Worm (Caenorhabditis elegans) whole organism, L2 larva: Measurements from ENCODE around the gene C07A9.5.

Experiments used
- alr-1 ChIP-seq: fragments of 150-350 bp; optimal IDR thresholded peaks from 2 replicates; lab custom pipeline; 2014; ENCODE audit warnings: missing biosample characterization, missing genetic modification characterization
- dmd-4 ChIP-seq: sonication (generic microtip); optimal IDR thresholded peaks from 2 replicates; lab custom pipeline; 2017; ENCODE audit warnings: missing biosample characterization, missing genetic modification characterization
- elt-1 ChIP-seq: fragments of 150-350 bp; optimal IDR thresholded peaks from 2 replicates; lab custom pipeline; 2014; ENCODE audit warnings: missing biosample characterization, missing genetic modification characterization
- lsy-2 ChIP-seq, 2 experiments: fragments of 150-350 bp in 1 of 2; sonication (generic microtip) in 1 of 2; optimal IDR thresholded peaks; 2 replicates each; lab custom pipeline; 2014 to 2017; ENCODE audit warnings: missing biosample characterization in 2 of 2, missing genetic modification characterization in 2 of 2
- mdl-1 ChIP-seq, 2 experiments: fragments of 150-350 bp in 1 of 2; sonication (generic microtip) in 1 of 2; optimal IDR thresholded peaks; 2 replicates each; lab custom pipeline; 2017; ENCODE audit warnings: missing biosample characterization in 2 of 2, missing genetic modification characterization in 2 of 2
- nhr-10 ChIP-seq: sonication (generic microtip); optimal IDR thresholded peaks from 2 replicates; lab custom pipeline; 2017; ENCODE audit warnings: missing biosample characterization, missing genetic modification characterization
- nhr-12 ChIP-seq: fragments of 150-350 bp; optimal IDR thresholded peaks from 2 replicates; lab custom pipeline; 2014; ENCODE audit warnings: missing biosample characterization, missing genetic modification characterization
- peb-1 ChIP-seq: fragments of 150-350 bp; optimal IDR thresholded peaks from 2 replicates; lab custom pipeline; 2014; ENCODE audit warnings: missing biosample characterization, missing genetic modification characterization

ce11 chrIII:9665490-9666179 lies 17.0 kb downstream of the C07A9.5 start:
- TF ChIP-seq peb-1 (tag; lab: Kevin White, UChicago) (no peak), mdl-1 (tag; optimal IDR thresholded peaks at IDR 0.05; lab: Kevin White, UChicago) (peak in 1 of 2 experiments; percentile 48), elt-1 (tag; lab: Kevin White, UChicago) (no peak), nhr-10 (no peak), dmd-4 (tag; lab: Kevin White, UChicago) (no peak), nhr-12 (tag; lab: Kevin White, UChicago) (no peak), alr-1 (no peak), lsy-2 (tag; optimal IDR thresholded peaks at IDR 0.05; lab: Kevin White, UChicago) (peak in 1 of 2 experiments; percentile 44)
